Worm (Caenorhabditis elegans): ENCODE data around the gene dis-3.

- TF ChIP-seq ceh-2 (tag; optimal IDR thresholded peaks at IDR 0.05) (no peak), elt-2 (tag; optimal IDR thresholded peaks at IDR 0.05) (no peak), tbx-2 (tag; optimal IDR thresholded peaks at IDR 0.05) (no peak), ets-4 (tag; optimal IDR thresholded peaks at IDR 0.05) (no peak), pqm-1 (tag; optimal IDR thresholded peaks at IDR 0.05) (no peak)
Observed at ce11 chrIV:10051088-10051487, 45.9 kb upstream of the dis-3 start, which contains the start of gene T04B2.8.

Measured in whole organism, late embryonic.